Worm (Caenorhabditis elegans) whole organism, L2 larva: ENCODE measurements around the gene syd-2.

ENCODE experiments used
- C34F6.9 ChIP-seq: fragments of 150-350 bp; optimal IDR thresholded peaks from 2 replicates; lab custom pipeline; 2014; ENCODE audit warnings: missing biosample characterization, missing genetic modification characterization
- F13H6.1 ChIP-seq: sonication (generic microtip); optimal IDR thresholded peaks from 2 replicates; lab custom pipeline; 2016; ENCODE audit warnings: missing genetic modification characterization, missing compliant biosample characterization
- Y55F3AM.14 ChIP-seq: fragments of 200-800 bp; sonication (Bioruptor generic); optimal IDR thresholded peaks from 2 replicates; lab custom pipeline; 2018; ENCODE audit warnings: mild to moderate bottlenecking, missing genetic modification characterization, missing compliant biosample characterization
- ZK546.5 ChIP-seq: sonication (generic microtip); optimal IDR thresholded peaks from 2 replicates; lab custom pipeline; 2017; ENCODE audit warnings: missing biosample characterization, missing genetic modification characterization
- alr-1 ChIP-seq: fragments of 150-350 bp; optimal IDR thresholded peaks from 2 replicates; lab custom pipeline; 2014; ENCODE audit warnings: missing biosample characterization, missing genetic modification characterization
- ceh-16 ChIP-seq: fragments of 150-350 bp; optimal IDR thresholded peaks from 2 replicates; lab custom pipeline; 2014; ENCODE audit warnings: missing biosample characterization, missing genetic modification characterization
- crh-2 ChIP-seq: sonication (generic microtip); optimal IDR thresholded peaks from 2 replicates; lab custom pipeline; 2017; ENCODE audit warnings: missing biosample characterization, missing genetic modification characterization
- egl-27 ChIP-seq: sonication (generic microtip); optimal IDR thresholded peaks from 3 replicates; lab custom pipeline; 2017; ENCODE audit warnings: missing biosample characterization, missing genetic modification reagents, missing genetic modification characterization
- elt-1 ChIP-seq: fragments of 150-350 bp; optimal IDR thresholded peaks from 2 replicates; lab custom pipeline; 2014; ENCODE audit warnings: missing biosample characterization, missing genetic modification characterization
- elt-3 ChIP-seq: sonication (generic microtip); optimal IDR thresholded peaks from 2 replicates; lab custom pipeline; 2017; ENCODE audit warnings: missing biosample characterization, missing genetic modification characterization
- gmeb-1 ChIP-seq: fragments of 150-350 bp; optimal IDR thresholded peaks from 2 replicates; lab custom pipeline; 2014; ENCODE audit warnings: missing biosample characterization, missing genetic modification characterization
- lsy-2 ChIP-seq, 2 experiments: fragments of 150-350 bp in 1 of 2; sonication (generic microtip) in 1 of 2; optimal IDR thresholded peaks; 2 replicates each; lab custom pipeline; 2014 to 2017; ENCODE audit warnings: missing biosample characterization in 2 of 2, missing genetic modification characterization in 2 of 2
- mab-5 ChIP-seq: fragments of 150-350 bp; optimal IDR thresholded peaks from 2 replicates; lab custom pipeline; 2014; ENCODE audit warnings: missing biosample characterization, missing genetic modification characterization
- mbf-1 ChIP-seq: sonication (generic microtip); optimal IDR thresholded peaks from 2 replicates; lab custom pipeline; 2017; ENCODE audit warnings: missing biosample characterization, missing genetic modification characterization
- mdl-1 ChIP-seq, 2 experiments: fragments of 150-350 bp in 1 of 2; sonication (generic microtip) in 1 of 2; optimal IDR thresholded peaks; 2 replicates each; lab custom pipeline; 2017; ENCODE audit warnings: missing biosample characterization in 2 of 2, missing genetic modification characterization in 2 of 2
- nhr-11 ChIP-seq: fragments of 150-350 bp; optimal IDR thresholded peaks from 2 replicates; lab custom pipeline; 2014; ENCODE audit warnings: missing biosample characterization, missing genetic modification characterization
- nhr-237 ChIP-seq: fragments of 150-350 bp; optimal IDR thresholded peaks from 2 replicates; lab custom pipeline; 2014; ENCODE audit warnings: missing biosample characterization, missing genetic modification characterization
- nhr-25 ChIP-seq: fragments of 150-350 bp; sonication (generic microtip); optimal IDR thresholded peaks from 3 replicates; lab custom pipeline; 2014; ENCODE audit warnings: missing biosample characterization, missing genetic modification characterization
- nhr-6 ChIP-seq: fragments of 150-350 bp; optimal IDR thresholded peaks from 2 replicates; lab custom pipeline; 2014; ENCODE audit warnings: missing biosample characterization, missing genetic modification characterization
- nhr-77 ChIP-seq: fragments of 150-350 bp; optimal IDR thresholded peaks from 2 replicates; lab custom pipeline; 2014; ENCODE audit warnings: missing biosample characterization, missing genetic modification characterization
- sem-4 ChIP-seq: fragments of 150-350 bp; optimal IDR thresholded peaks from 2 replicates; lab custom pipeline; 2014; ENCODE audit warnings: missing biosample characterization, missing genetic modification reagents, missing genetic modification characterization
- snpc-4 ChIP-seq: fragments of 150-350 bp; optimal IDR thresholded peaks from 2 replicates; lab custom pipeline; 2014; ENCODE audit warnings: missing biosample characterization, missing genetic modification characterization
- unc-55 ChIP-seq: fragments of 150-350 bp; sonication (generic microtip); optimal IDR thresholded peaks from 3 replicates; lab custom pipeline; 2014; ENCODE audit warnings: missing biosample characterization, missing genetic modification reagents, missing genetic modification characterization
- zag-1 ChIP-seq: fragments of 150-350 bp; optimal IDR thresholded peaks from 2 replicates; lab custom pipeline; 2014; ENCODE audit warnings: missing biosample characterization, missing genetic modification characterization

Gene syd-2

DNA sequence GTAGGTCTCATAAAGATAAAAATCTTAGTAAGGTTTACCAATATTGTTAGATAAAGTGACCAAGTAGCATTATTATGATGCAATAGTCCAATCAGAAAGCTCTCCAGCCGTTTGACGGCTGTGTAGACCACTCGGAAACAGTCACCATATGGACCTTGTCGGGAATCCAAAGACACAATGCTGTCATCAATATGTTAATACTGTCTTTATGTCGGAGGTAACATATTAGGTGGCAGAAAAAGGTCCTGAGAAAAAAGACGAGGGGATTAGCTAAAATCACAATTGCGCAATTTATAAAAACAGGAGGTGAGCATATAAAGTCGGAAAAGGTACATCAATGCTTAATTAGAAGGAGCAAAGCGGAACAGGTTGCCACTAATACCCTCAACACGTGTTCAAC is 47.1 kb downstream of the syd-2 start:
- TF ChIP-seq Y55F3AM.14 (GFP tag; lab: Kevin White, UChicago) (no peak), mdl-1 (tag; optimal IDR thresholded peaks at IDR 0.05; lab: Kevin White, UChicago) (no peak), crh-2 (tag; lab: Kevin White, UChicago) (no peak), nhr-6 (tag; lab: Kevin White, UChicago) (no peak), unc-55 (no peak), snpc-4 (tag; lab: Kevin White, UChicago) (no peak), lsy-2 (tag; optimal IDR thresholded peaks at IDR 0.05; lab: Kevin White, UChicago) (no peak), egl-27 (no peak), gmeb-1 (tag; lab: Kevin White, UChicago) (no peak), nhr-25 (no peak), C34F6.9 (tag; lab: Kevin White, UChicago) (no peak), nhr-77 (no peak), F13H6.1 (tag; lab: Kevin White, UChicago) (no peak), elt-3 (tag; lab: Kevin White, UChicago) (no peak), nhr-237 (tag; lab: Kevin White, UChicago) (no peak), zag-1 (tag; lab: Kevin White, UChicago) (no peak)

DNA sequence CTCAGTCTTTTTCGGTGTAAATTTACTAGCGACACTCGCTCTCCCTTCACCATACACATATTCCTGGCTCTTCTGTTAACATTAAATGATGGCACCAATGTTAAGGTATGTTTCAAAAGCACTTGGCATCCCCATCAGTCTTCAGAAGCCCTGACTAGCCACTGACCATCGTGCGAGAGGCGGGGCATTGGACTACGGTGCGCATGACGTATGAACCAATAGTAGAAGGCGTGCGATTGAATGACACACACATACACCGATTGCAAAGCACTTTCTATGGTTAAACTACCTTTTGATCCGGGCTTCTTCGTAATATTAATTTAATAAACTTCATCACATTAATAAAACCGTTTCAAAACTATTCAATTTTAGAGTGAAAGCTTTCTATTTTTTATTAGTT is 49.8 kb downstream of the syd-2 start:
- TF ChIP-seq ZK546.5 (tag; lab: Kevin White, UChicago), result no peak
- peak in 1 of 2 experiments; percentile 42 for TF ChIP-seq lsy-2 (tag; optimal IDR thresholded peaks at IDR 0.05; lab: Kevin White, UChicago)
- no peak for TF ChIP-seq Y55F3AM.14 (GFP tag; lab: Kevin White, UChicago)
- TF ChIP-seq nhr-25, result no peak

DNA sequence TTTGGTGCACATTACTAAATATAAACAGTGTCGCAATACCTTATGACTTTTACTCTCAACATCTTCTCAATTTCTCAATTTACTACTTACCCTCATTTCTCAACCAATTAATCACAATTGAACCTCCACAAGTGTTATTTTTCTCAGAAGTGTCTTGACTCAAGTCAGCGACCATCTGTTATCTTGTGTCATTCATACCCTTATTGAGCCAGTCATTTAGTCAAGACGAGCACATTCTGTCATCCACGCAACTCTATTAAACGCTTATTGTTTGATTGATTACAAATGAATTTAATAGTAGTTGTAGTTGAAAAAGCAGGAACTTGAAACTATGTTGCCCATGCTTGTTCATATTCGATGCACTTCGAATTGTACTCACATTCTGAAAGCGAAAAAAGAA is 51.6 kb downstream of the syd-2 start:
- TF ChIP-seq mbf-1 (tag; lab: Kevin White, UChicago) (no peak), ceh-16 (no peak), alr-1 (tag; lab: Kevin White, UChicago) (no peak), elt-1 (tag; lab: Kevin White, UChicago) (no peak)

DNA sequence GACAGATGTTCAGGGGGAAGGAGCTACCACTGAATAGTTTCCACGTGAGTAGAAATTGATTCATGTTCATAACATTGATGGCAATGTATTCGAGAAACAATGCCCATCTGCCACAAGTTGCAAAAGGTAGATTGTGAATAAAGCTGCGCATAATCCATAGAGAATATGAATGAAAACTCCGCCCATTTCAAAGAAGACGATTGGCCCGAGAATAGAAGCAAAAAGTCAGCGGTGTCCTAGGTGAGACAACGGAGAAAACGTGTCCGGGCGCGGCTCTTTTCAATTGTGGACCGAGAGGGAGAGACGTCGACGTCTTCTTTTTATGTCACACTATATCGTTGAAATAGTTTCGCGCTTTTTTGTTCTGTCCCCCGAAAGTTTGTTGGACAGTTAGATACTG is 55.4 kb downstream of the syd-2 start, which contains the start of gene vab-3:
Gene vab-3, plus strand, starts transcription at position 301 of the 400 bp plus-strand sequence.
- TF ChIP-seq lsy-2 (tag; optimal IDR thresholded peaks at IDR 0.05; lab: Kevin White, UChicago) (no peak), mbf-1 (tag; lab: Kevin White, UChicago) (no peak), mab-5 (tag; lab: Kevin White, UChicago) (no peak), nhr-11 (tag; lab: Kevin White, UChicago) (no peak), sem-4 (no peak)
